Worm (Caenorhabditis elegans): ENCODE measurements around the gene idi-1.

ce11 chrIII:8045734-8046133, 45.8 kb upstream of the idi-1 start, which contains the start of gene K12H4.3:
- TF ChIP-seq nhr-12 (tag; optimal IDR thresholded peaks at IDR 0.05) (no peak), nhr-28 (tag; optimal IDR thresholded peaks at IDR 0.05) (no peak), lin-39 (tag; optimal IDR thresholded peaks at IDR 0.05) (no peak), ama-1 (optimal IDR thresholded peaks at IDR 0.05) (no peak), nhr-77 (tag; optimal IDR thresholded peaks at IDR 0.05) (no peak), ztf-4 (tag; optimal IDR thresholded peaks at IDR 0.05) (no peak), snpc-4 (tag; optimal IDR thresholded peaks at IDR 0.05) (no peak), sea-2 (GFP tag; optimal IDR thresholded peaks at IDR 0.05) (no peak), unc-62 (GFP tag; optimal IDR thresholded peaks at IDR 0.05) (no peak), fkh-10 (GFP tag; optimal IDR thresholded peaks at IDR 0.05) (no peak), ZK546.5 (tag; optimal IDR thresholded peaks at IDR 0.05) (no peak), nhr-11 (tag; optimal IDR thresholded peaks at IDR 0.05) (no peak), skn-1 (tag; optimal IDR thresholded peaks at IDR 0.05) (no peak)
